Fruit fly (Drosophila melanogaster) whole organism, embryonic: ENCODE measurements around the gene Tace.

Experiments used
- B-H2 ChIP-seq: fragments of 200-800 bp; sonication (Bioruptor generic); optimal IDR thresholded peaks from 2 replicates; lab custom pipeline; 2018; ENCODE audit warnings: missing biosample characterization, mild to moderate bottlenecking, missing genetic modification characterization
- CG10274 ChIP-seq: fragments of 200-800 bp; sonication (Bioruptor generic); optimal IDR thresholded peaks from 3 replicates; lab custom pipeline; 2017; ENCODE audit warnings: missing biosample characterization, mild to moderate bottlenecking, missing genetic modification characterization
- CG11504 ChIP-seq: fragments of 200-800 bp; sonication (Bioruptor generic); optimal IDR thresholded peaks from 3 replicates; lab custom pipeline; 2019; ENCODE audit warnings: missing biosample characterization, mild to moderate bottlenecking, missing genetic modification characterization, moderate library complexity
- CG12391 ChIP-seq: fragments of 200-800 bp; sonication (Bioruptor generic); optimal IDR thresholded peaks from 3 replicates; lab custom pipeline; 2018; ENCODE audit warnings: missing biosample characterization, mild to moderate bottlenecking, missing genetic modification characterization, moderate library complexity
- CG15601 ChIP-seq: fragments of 200-800 bp; sonication (Bioruptor generic); optimal IDR thresholded peaks from 3 replicates; lab custom pipeline; 2019; ENCODE audit warnings: missing biosample characterization, mild to moderate bottlenecking, missing genetic modification characterization, moderate library complexity
- CG1647 ChIP-seq: fragments of 200-800 bp; sonication (Bioruptor generic); optimal IDR thresholded peaks from 3 replicates; lab custom pipeline; 2016; ENCODE audit warnings: missing biosample characterization, missing genetic modification characterization
- CG16813 ChIP-seq: fragments of 200-800 bp; sonication (Bioruptor generic); IDR thresholded peaks from 3 replicates; pipeline ENCODE4 v1.3.6; 2022; ENCODE audit warnings: missing biosample characterization, missing genetic modification characterization; ENCODE audit not compliant: partially characterized antibody
- CG1792 ChIP-seq: fragments of 200-800 bp; sonication (Bioruptor generic); optimal IDR thresholded peaks from 2 replicates; lab custom pipeline; 2016; ENCODE audit warnings: missing biosample characterization, missing genetic modification characterization
- CG2120 ChIP-seq: fragments of 200-800 bp; sonication (Bioruptor generic); optimal IDR thresholded peaks from 3 replicates; lab custom pipeline; 2016; ENCODE audit warnings: missing biosample characterization, missing genetic modification characterization
- CG2129 ChIP-seq: fragments of 200-800 bp; sonication (Bioruptor generic); IDR thresholded peaks from 2 replicates; pipeline ENCODE4 v1.3.6; 2022; ENCODE audit warnings: missing biosample characterization, missing genetic modification characterization; ENCODE audit not compliant: partially characterized antibody
- CG30403 ChIP-seq: fragments of 200-800 bp; sonication (Bioruptor generic); optimal IDR thresholded peaks from 3 replicates; lab custom pipeline; 2016; ENCODE audit warnings: missing biosample characterization, missing genetic modification characterization
- CG5180 ChIP-seq: fragments of 200-800 bp; sonication (Bioruptor generic); optimal IDR thresholded peaks from 3 replicates; lab custom pipeline; 2017; ENCODE audit warnings: missing biosample characterization, missing genetic modification characterization, mild to moderate bottlenecking, moderate library complexity, missing genetic modification reagents
- CG6175 ChIP-seq: fragments of 200-800 bp; sonication (Bioruptor generic); IDR thresholded peaks from 3 replicates; pipeline ENCODE4 v1.3.6; 2022; ENCODE audit warnings: missing biosample characterization, missing genetic modification characterization
- CG8359 ChIP-seq: fragments of 200-800 bp; sonication (Bioruptor generic); optimal IDR thresholded peaks from 2 replicates; lab custom pipeline; 2017; ENCODE audit warnings: missing biosample characterization, mild to moderate bottlenecking, missing genetic modification characterization, borderline replicate concordance
- CG9817 ChIP-seq: fragments of 200-800 bp; sonication (Bioruptor generic); optimal IDR thresholded peaks from 2 replicates; lab custom pipeline; 2018; ENCODE audit warnings: missing biosample characterization, mild to moderate bottlenecking, missing genetic modification characterization, moderate library complexity
- Dad ChIP-seq: fragments of 200-800 bp; sonication (Bioruptor generic); optimal IDR thresholded peaks from 3 replicates; lab custom pipeline; 2016; ENCODE audit warnings: missing biosample characterization, missing genetic modification characterization
- Doc2 ChIP-seq: fragments of 200-800 bp; sonication (Bioruptor generic); IDR thresholded peaks from 2 replicates; pipeline ENCODE4 v1.3.6; 2022; ENCODE audit warnings: missing biosample characterization, missing genetic modification characterization
- Ets65A ChIP-seq: fragments of 200-800 bp; sonication (Bioruptor generic); peaks from one replicate; lab custom pipeline; 2016; ENCODE audit warnings: missing biosample characterization, missing genetic modification characterization
- Fer1 ChIP-seq: fragments of 200-800 bp; sonication (Bioruptor generic); optimal IDR thresholded peaks from 2 replicates; lab custom pipeline; 2017; ENCODE audit warnings: missing biosample characterization, mild to moderate bottlenecking, missing genetic modification characterization
- Gug ChIP-seq: fragments of 200-800 bp; sonication (Bioruptor generic); IDR thresholded peaks from 4 replicates; pipeline ENCODE4 v1.3.6; 2022; ENCODE audit warnings: missing biosample characterization, missing genetic modification characterization
- HLHmδ ChIP-seq: fragments of 200-800 bp; sonication (Bioruptor generic); optimal IDR thresholded peaks from 2 replicates; lab custom pipeline; 2018; ENCODE audit warnings: missing biosample characterization, mild to moderate bottlenecking, missing genetic modification characterization, moderate library complexity
- Hand ChIP-seq: fragments of 200-800 bp; sonication (Bioruptor generic); optimal IDR thresholded peaks from 2 replicates; lab custom pipeline; 2017; ENCODE audit warnings: mild to moderate bottlenecking, missing biosample characterization, missing genetic modification reagents, missing genetic modification characterization
- Med ChIP-seq: fragments of 200-800 bp; sonication (Bioruptor generic); peaks from one replicate; lab custom pipeline; 2016; ENCODE audit warnings: missing biosample characterization, missing genetic modification characterization, mild to moderate bottlenecking, inconsistent platforms, moderate library complexity
- Nf-YB ChIP-seq: fragments of 200-800 bp; sonication (Bioruptor generic); optimal IDR thresholded peaks from 3 replicates; lab custom pipeline; 2019; ENCODE audit warnings: missing biosample characterization, mild to moderate bottlenecking, missing genetic modification characterization, moderate library complexity
- NfI ChIP-seq: fragments of 200-800 bp; sonication (Bioruptor generic); optimal IDR thresholded peaks from 3 replicates; lab custom pipeline; 2018; ENCODE audit warnings: missing biosample characterization, mild to moderate bottlenecking, missing genetic modification characterization, moderate library complexity
- Oli ChIP-seq: fragments of 200-800 bp; sonication (Bioruptor generic); optimal IDR thresholded peaks from 2 replicates; lab custom pipeline; 2018; ENCODE audit warnings: missing biosample characterization, mild to moderate bottlenecking, missing genetic modification characterization, moderate library complexity
- Rx ChIP-seq: fragments of 200-800 bp; sonication (Bioruptor generic); IDR thresholded peaks from 2 replicates; pipeline ENCODE4 v1.3.6; 2022; ENCODE audit warnings: missing biosample characterization, missing genetic modification characterization
- Sox102F ChIP-seq: fragments of 200-800 bp; sonication (Bioruptor generic); optimal IDR thresholded peaks from 2 replicates; lab custom pipeline; 2018; ENCODE audit warnings: missing biosample characterization, mild to moderate bottlenecking, missing genetic modification characterization, moderate library complexity
- Spps ChIP-seq: fragments of 200-800 bp; sonication (Bioruptor generic); optimal IDR thresholded peaks from 2 replicates; lab custom pipeline; 2018; ENCODE audit warnings: missing biosample characterization, mild to moderate bottlenecking, missing genetic modification characterization
- Trl ChIP-seq, 3 experiments: fragments of >200 bp in 2 of 3; fragments of 200-800 bp in 1 of 3; sonication (Bioruptor generic) in 1 of 3; optimal IDR thresholded peaks; 2 replicates in 1 of 3; 3 replicates in 2 of 3; lab custom pipeline; 2016 to 2017; ENCODE audit warnings: missing biosample characterization in 1 of 3, missing genetic modification characterization in 1 of 3
- bcd ChIP-seq: fragments of 200-800 bp; sonication (Bioruptor generic); optimal IDR thresholded peaks from 2 replicates; lab custom pipeline; 2017; ENCODE audit warnings: missing biosample characterization, mild to moderate bottlenecking, missing genetic modification characterization
- danr ChIP-seq: fragments of 200-800 bp; sonication (Bioruptor generic); IDR thresholded peaks from 2 replicates; pipeline ENCODE4 v1.3.6; 2022; ENCODE audit warnings: missing biosample characterization, missing genetic modification characterization
- fd96Cb ChIP-seq: fragments of 200-800 bp; sonication (Bioruptor generic); optimal IDR thresholded peaks from 2 replicates; lab custom pipeline; 2018; ENCODE audit warnings: missing biosample characterization, mild to moderate bottlenecking, missing genetic modification characterization, moderate library complexity
- fu2 ChIP-seq: fragments of 200-800 bp; sonication (Bioruptor generic); optimal IDR thresholded peaks from 2 replicates; lab custom pipeline; 2016; ENCODE audit warnings: missing biosample characterization, missing genetic modification characterization
- gcm ChIP-seq: fragments of 200-800 bp; sonication (Bioruptor generic); optimal IDR thresholded peaks from 2 replicates; lab custom pipeline; 2019; ENCODE audit warnings: missing biosample characterization, mild to moderate bottlenecking, missing genetic modification characterization, moderate library complexity
- gem ChIP-seq: fragments of 200-800 bp; sonication (Bioruptor generic); optimal IDR thresholded peaks from 2 replicates; lab custom pipeline; 2019; ENCODE audit warnings: missing biosample characterization, mild to moderate bottlenecking, missing genetic modification characterization, moderate library complexity
- ind ChIP-seq: fragments of 200-800 bp; sonication (Bioruptor generic); optimal IDR thresholded peaks from 3 replicates; lab custom pipeline; 2016; ENCODE audit warnings: missing biosample characterization, missing genetic modification characterization
- jumu ChIP-seq: fragments of 200-800 bp; sonication (Bioruptor generic); optimal IDR thresholded peaks from 3 replicates; lab custom pipeline; 2016; ENCODE audit warnings: missing biosample characterization, missing genetic modification characterization
- lilli ChIP-seq: fragments of 200-800 bp; sonication (Bioruptor generic); optimal IDR thresholded peaks from 3 replicates; lab custom pipeline; 2016; ENCODE audit warnings: missing biosample characterization, missing genetic modification characterization
- lmd ChIP-seq: fragments of 200-800 bp; sonication (Bioruptor generic); IDR thresholded peaks from 2 replicates; pipeline ENCODE4 v1.3.6; 2022; ENCODE audit warnings: missing biosample characterization, missing genetic modification characterization
- prd ChIP-seq, 3 experiments: fragments of >200 bp in 2 of 3; fragments of 200-800 bp in 1 of 3; sonication (Bioruptor generic) in 1 of 3; optimal IDR thresholded peaks in 2 of 3; IDR thresholded peaks in 1 of 3; 2 replicates in 2 of 3; 3 replicates in 1 of 3; pipeline versions ENCODE4 v1.3.6 to Lab custom; 2017 to 2022; ENCODE audit warnings: missing biosample characterization in 1 of 3, missing genetic modification characterization in 1 of 3
- pzg ChIP-seq: fragments of 200-800 bp; sonication (Bioruptor generic); optimal IDR thresholded peaks from 3 replicates; lab custom pipeline; 2018; ENCODE audit warnings: missing biosample characterization, mild to moderate bottlenecking, missing genetic modification characterization, moderate library complexity
- scrt ChIP-seq: fragments of 200-800 bp; sonication (Bioruptor generic); optimal IDR thresholded peaks from 2 replicates; lab custom pipeline; 2018; ENCODE audit warnings: missing biosample characterization, mild to moderate bottlenecking, missing genetic modification characterization, moderate library complexity
- seq ChIP-seq: fragments of 200-800 bp; sonication (Bioruptor generic); IDR thresholded peaks from 2 replicates; pipeline ENCODE4 v1.3.6; 2022; ENCODE audit warnings: missing biosample characterization, missing genetic modification characterization
- slbo ChIP-seq: fragments of 200-800 bp; sonication (Bioruptor generic); IDR thresholded peaks from 2 replicates; pipeline ENCODE4 v1.3.6; 2022; ENCODE audit warnings: missing biosample characterization, missing genetic modification characterization
- tgo ChIP-seq: fragments of 200-800 bp; sonication (Bioruptor generic); IDR thresholded peaks from 3 replicates; pipeline ENCODE4 v1.3.6; 2022; ENCODE audit warnings: missing biosample characterization, missing genetic modification characterization
- tna ChIP-seq: fragments of 200-800 bp; sonication (Bioruptor generic); IDR thresholded peaks from 2 replicates; pipeline ENCODE4 v1.3.6; 2022; ENCODE audit warnings: missing biosample characterization, missing genetic modification characterization; ENCODE audit not compliant: partially characterized antibody
- wek ChIP-seq: fragments of 200-800 bp; sonication (Bioruptor generic); optimal IDR thresholded peaks from 3 replicates; lab custom pipeline; 2018; ENCODE audit warnings: missing biosample characterization, mild to moderate bottlenecking, missing genetic modification characterization, moderate library complexity

Tace gene

DNA sequence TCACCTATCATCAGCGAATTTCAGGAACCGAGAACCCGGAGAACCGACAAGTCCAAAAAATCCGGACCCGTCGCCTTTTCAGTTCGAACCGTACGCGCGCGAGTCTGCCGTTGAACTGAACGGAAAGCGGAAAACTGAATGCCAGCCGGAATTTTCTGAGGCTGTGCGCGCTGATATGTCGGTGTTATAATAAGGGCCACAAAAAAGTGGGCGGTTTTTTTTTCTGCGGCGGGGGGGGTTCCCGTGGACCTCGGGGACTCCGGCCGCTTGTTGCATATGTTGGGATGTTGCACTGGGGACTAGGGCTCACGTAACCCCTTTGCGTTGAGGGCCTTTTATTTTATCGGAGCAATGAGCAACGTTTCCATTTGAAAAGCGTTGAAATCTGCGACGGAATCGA lies 31.0 kb upstream of the Tace start, which contains the start of gene TkR99D (continued):
- TF ChIP-seq Trl (optimal IDR thresholded peaks at IDR 0.05; lab: Kevin White, UChicago) (no peak), Trl (GFP tag; optimal IDR thresholded peaks at IDR 0.05; lab: Kevin White, UChicago) (no peak), CG8359 (GFP tag; lab: Kevin White, UChicago) (no peak), CG1792 (no peak), Rx (GFP tag; lab: Robert Waterston, UW) (no peak), fu2 (GFP tag; lab: Kevin White, UChicago) (no peak), CG10274 (GFP tag; lab: Kevin White, UChicago) (no peak), Med (GFP tag; lab: Kevin White, UChicago) (no peak), Ets65A (GFP tag; lab: Kevin White, UChicago) (peak; percentile 47), Spps (tag; lab: Kevin White, UChicago) (no peak), Nf-YB (no peak), CG30403 (no peak), seq (GFP tag; lab: Robert Waterston, UW) (0 out of 2 replicates have a peak, but pooled peaks have one; percentile 8), wek (no peak), tna (no peak)

DNA sequence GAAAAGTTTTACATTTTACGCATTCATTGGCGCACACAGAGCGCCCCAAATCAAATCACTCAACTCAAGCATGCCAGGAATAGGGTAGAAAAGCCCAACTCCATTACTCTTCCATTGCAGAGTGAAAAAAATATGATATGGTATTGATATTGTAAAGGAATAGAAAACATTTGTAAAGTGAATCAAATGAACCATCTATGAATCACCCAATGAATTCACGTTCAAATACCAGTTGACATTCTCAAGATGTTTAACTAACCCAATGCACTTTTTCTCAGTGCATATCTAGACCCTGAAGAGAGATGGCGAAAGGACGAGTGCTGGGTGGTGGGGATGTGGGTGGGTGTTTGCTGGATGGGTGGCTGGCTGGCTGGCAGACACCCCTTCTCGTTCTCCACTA lies 21.7 kb upstream of the Tace start:
- TF ChIP-seq CG6175 (GFP tag; lab: Robert Waterston, UW) (no peak), CG9817 (tag; lab: Kevin White, UChicago) (peak; percentile 18), Gug (peak; percentile 4; the same call in 1 of the 4 replicates), CG12391 (tag; lab: Kevin White, UChicago) (peak; percentile 17), CG11504 (tag; lab: Kevin White, UChicago) (peak; percentile 53), CG2129 (GFP tag; lab: Robert Waterston, UW) (no peak), B-H2 (GFP tag; lab: Kevin White, UChicago) (no peak), gem (peak; percentile 46), Hand (GFP tag; lab: Kevin White, UChicago) (peak; percentile 43), Dad (GFP tag; lab: Kevin White, UChicago) (no peak), CG5180 (GFP tag; lab: Kevin White, UChicago) (no peak), HLHmδ (GFP tag; lab: Kevin White, UChicago) (no peak), gcm (GFP tag; lab: Kevin White, UChicago) (no peak), slbo (peak; percentile 59; the same call in 1 of the 2 replicates), pzg (no peak), Fer1 (GFP tag; lab: Kevin White, UChicago) (peak; percentile 69), CG1647 (GFP tag; lab: Kevin White, UChicago) (no peak), fu2 (GFP tag; lab: Kevin White, UChicago) (no peak), bcd (GFP tag; lab: Kevin White, UChicago) (peak; percentile 29), prd (optimal IDR thresholded peaks at IDR 0.05; lab: Kevin White, UChicago) (no peak), prd (GFP tag; IDR thresholded peaks at IDR 0.05; lab: Robert Waterston, UW) (peak; percentile 22; the same call in 1 of the 3 replicates), CG2120 (GFP tag; lab: Kevin White, UChicago) (peak; percentile 51), Sox102F (GFP tag; lab: Kevin White, UChicago) (peak; percentile 47), tgo (GFP tag; lab: Robert Waterston, UW) (peak; percentile 45; the same call in 1 of the 3 replicates), scrt (GFP tag; lab: Kevin White, UChicago) (peak; percentile 32), danr (GFP tag; lab: Robert Waterston, UW) (0 out of 2 replicates have a peak, but pooled peaks have one; percentile 27), Rx (GFP tag; lab: Robert Waterston, UW) (peak; percentile 23; the same call in 1 of the 2 replicates), fd96Cb (tag; lab: Kevin White, UChicago) (peak; percentile 21), ind (GFP tag; lab: Kevin White, UChicago) (peak; percentile 22), NfI (peak; percentile 18), CG16813 (GFP tag; lab: Robert Waterston, UW) (no peak), lilli (peak; percentile 21), jumu (GFP tag; lab: Kevin White, UChicago) (no peak), Doc2 (GFP tag; lab: Robert Waterston, UW) (no peak), lmd (GFP tag; lab: Robert Waterston, UW) (peak; percentile 53), Oli (peak; percentile 9), CG15601 (no peak)
